Fruit fly (Drosophila melanogaster) Kc167 (cell line): ENCODE measurements around the gene Atg101.

Source experiments
- h ChIP-seq: fragments of >200 bp; optimal IDR thresholded peaks from 3 replicates; lab custom pipeline; 2018; ENCODE audit warnings: missing external identifiers
- psq ChIP-seq: fragments of >200 bp; optimal IDR thresholded peaks from 2 replicates; lab custom pipeline; 2017; ENCODE audit warnings: missing external identifiers

DNA sequence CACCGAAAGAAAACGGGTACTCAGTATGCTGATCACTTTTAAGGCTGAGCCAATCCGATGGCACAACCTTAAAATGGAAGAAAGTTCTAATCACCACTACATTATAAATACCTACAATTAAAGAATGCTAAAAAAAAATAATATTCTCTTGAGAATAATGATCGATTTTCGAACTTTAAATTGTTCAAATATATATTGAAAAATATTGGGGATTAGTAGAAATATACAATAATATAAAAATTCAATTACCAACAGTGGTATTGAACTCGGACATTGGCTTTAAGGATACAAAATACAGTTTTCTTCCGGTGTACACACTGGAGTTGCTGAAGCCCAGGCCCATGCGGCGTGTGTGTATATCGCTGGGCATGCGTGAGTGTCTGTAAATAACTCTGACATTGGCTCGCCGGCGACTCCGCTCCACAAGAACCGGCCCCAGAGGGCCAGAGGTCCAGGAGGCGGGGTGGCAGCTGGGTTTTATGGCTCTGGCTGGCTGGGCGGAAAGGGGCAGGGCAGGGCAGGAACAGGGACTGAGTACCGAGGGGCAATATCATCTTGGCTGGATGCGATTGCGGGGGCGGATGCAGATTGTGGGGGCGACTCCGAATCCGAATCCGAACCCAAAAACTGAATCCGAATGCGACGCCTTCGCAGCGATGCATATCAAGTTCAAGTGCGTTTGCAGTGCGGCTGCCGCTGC is 15.5 kb upstream of the Atg101 start:
- TF ChIP-seq psq (lab: Kevin White, UChicago) (no peak), h (no peak)
